Worm (Caenorhabditis elegans) whole organism, late embryonic: ENCODE measurements around the gene T15B7.8.

Experiments
- C08G9.2 ChIP-seq: sonication (generic microtip); optimal IDR thresholded peaks from 2 replicates; lab custom pipeline; 2016; ENCODE audit warnings: mild to moderate bottlenecking, missing genetic modification characterization, moderate library complexity, missing compliant biosample characterization
- F13H6.1 ChIP-seq: sonication (generic microtip); optimal IDR thresholded peaks from 2 replicates; lab custom pipeline; 2016; ENCODE audit warnings: missing genetic modification characterization, missing compliant biosample characterization
- K09A11.1 ChIP-seq: sonication (generic microtip); optimal IDR thresholded peaks from 2 replicates; lab custom pipeline; 2017; ENCODE audit warnings: antibody characterized with exemption, mild to moderate bottlenecking, missing genetic modification characterization, missing compliant biosample characterization; ENCODE audit not compliant: insufficient read depth
- T23F11.4 ChIP-seq: fragments of 200-800 bp; sonication (Bioruptor generic); optimal IDR thresholded peaks from 2 replicates; lab custom pipeline; 2018; ENCODE audit warnings: mild to moderate bottlenecking, missing genetic modification characterization, missing compliant biosample characterization
- Y22D7AL.16 ChIP-seq: sonication (generic microtip); optimal IDR thresholded peaks from 2 replicates; lab custom pipeline; 2016; ENCODE audit warnings: missing genetic modification characterization, missing compliant biosample characterization
- ceh-18 ChIP-seq: sonication (generic microtip); optimal IDR thresholded peaks from 2 replicates; lab custom pipeline; 2016; ENCODE audit warnings: missing genetic modification characterization, missing compliant biosample characterization
- ceh-22 ChIP-seq: sonication (generic microtip); optimal IDR thresholded peaks from 2 replicates; lab custom pipeline; 2017; ENCODE audit warnings: missing biosample characterization, missing genetic modification characterization
- ceh-24 ChIP-seq: sonication (generic microtip); optimal IDR thresholded peaks from 2 replicates; lab custom pipeline; 2016; ENCODE audit warnings: mild to moderate bottlenecking, missing genetic modification characterization, missing compliant biosample characterization
- ceh-34 ChIP-seq: sonication (generic microtip); optimal IDR thresholded peaks from 2 replicates; lab custom pipeline; 2016; ENCODE audit warnings: mild to moderate bottlenecking, missing genetic modification characterization, missing compliant biosample characterization
- ceh-45 ChIP-seq: fragments of 200-800 bp; sonication (Bioruptor generic); IDR thresholded peaks from 2 replicates; pipeline ENCODE4 v1.3.6; 2022; ENCODE audit warnings: missing genetic modification reagents, missing genetic modification characterization, missing compliant biosample characterization
- ceh-9 ChIP-seq: sonication (generic microtip); optimal IDR thresholded peaks from 2 replicates; lab custom pipeline; 2016; ENCODE audit warnings: mild to moderate bottlenecking, missing genetic modification characterization, inconsistent platforms, missing compliant biosample characterization
- che-1 ChIP-seq: sonication (generic microtip); optimal IDR thresholded peaks from 2 replicates; lab custom pipeline; 2016; ENCODE audit warnings: mild to moderate bottlenecking, missing genetic modification characterization, missing compliant biosample characterization
- dve-1 ChIP-seq: sonication (generic microtip); optimal IDR thresholded peaks from 2 replicates; lab custom pipeline; 2017; ENCODE audit warnings: antibody characterized with exemption, mild to moderate bottlenecking, missing genetic modification characterization, missing compliant biosample characterization
- elt-2 ChIP-seq: sonication (generic microtip); optimal IDR thresholded peaks from 2 replicates; lab custom pipeline; 2016; ENCODE audit warnings: missing genetic modification reagents, missing genetic modification characterization, missing compliant biosample characterization
- elt-4 ChIP-seq: sonication (generic microtip); optimal IDR thresholded peaks from 2 replicates; lab custom pipeline; 2016; ENCODE audit warnings: missing genetic modification characterization, missing compliant biosample characterization
- fax-1 ChIP-seq: sonication (generic microtip); optimal IDR thresholded peaks from 2 replicates; lab custom pipeline; 2016; ENCODE audit warnings: missing genotype, missing genetic modification characterization, missing compliant biosample characterization
- fkh-6 ChIP-seq: sonication (generic microtip); optimal IDR thresholded peaks from 2 replicates; lab custom pipeline; 2016; ENCODE audit warnings: missing genetic modification characterization, missing compliant biosample characterization
- gmeb-2 ChIP-seq: sonication (generic microtip); optimal IDR thresholded peaks from 2 replicates; lab custom pipeline; 2016; ENCODE audit warnings: missing genetic modification characterization, inconsistent platforms, missing compliant biosample characterization
- hlh-13 ChIP-seq: fragments of 200-800 bp; sonication (Bioruptor generic); optimal IDR thresholded peaks from 2 replicates; lab custom pipeline; 2018; ENCODE audit warnings: mild to moderate bottlenecking, missing genetic modification characterization, missing compliant biosample characterization
- hlh-15 ChIP-seq: sonication (generic microtip); optimal IDR thresholded peaks from 2 replicates; lab custom pipeline; 2016; ENCODE audit warnings: missing genetic modification characterization, missing compliant biosample characterization
- hlh-30 ChIP-seq: sonication (generic microtip); optimal IDR thresholded peaks from 2 replicates; lab custom pipeline; 2017; ENCODE audit warnings: antibody characterized with exemption, missing genetic modification characterization, missing compliant biosample characterization; ENCODE audit not compliant: insufficient read depth
- hlh-6 ChIP-seq: sonication (generic microtip); optimal IDR thresholded peaks from 2 replicates; lab custom pipeline; 2016; ENCODE audit warnings: missing genotype, missing genetic modification characterization, missing compliant biosample characterization
- lim-6 ChIP-seq: sonication (generic microtip); optimal IDR thresholded peaks from 2 replicates; lab custom pipeline; 2016; ENCODE audit warnings: missing genetic modification characterization, missing compliant biosample characterization
- lin-11 ChIP-seq: fragments of 200-800 bp; sonication (Bioruptor generic); optimal IDR thresholded peaks from 2 replicates; lab custom pipeline; 2018; ENCODE audit warnings: mild to moderate bottlenecking, missing genetic modification characterization, missing compliant biosample characterization
- madf-2 ChIP-seq: sonication (generic microtip); optimal IDR thresholded peaks from 2 replicates; lab custom pipeline; 2017; ENCODE audit warnings: missing genetic modification characterization, missing compliant biosample characterization
- nfya-1 ChIP-seq: sonication (generic microtip); optimal IDR thresholded peaks from 2 replicates; lab custom pipeline; 2017; ENCODE audit warnings: missing genetic modification characterization, mild to moderate bottlenecking, missing compliant biosample characterization, antibody characterized with exemption, moderate library complexity
- npax-4 ChIP-seq: sonication (generic microtip); optimal IDR thresholded peaks from 2 replicates; lab custom pipeline; 2016; ENCODE audit warnings: missing genetic modification characterization, missing compliant biosample characterization
- odd-2 ChIP-seq: sonication (generic microtip); optimal IDR thresholded peaks from 2 replicates; lab custom pipeline; 2017; ENCODE audit warnings: antibody characterized with exemption, mild to moderate bottlenecking, missing genetic modification characterization, missing compliant biosample characterization
- pat-9 ChIP-seq: fragments of 200-800 bp; sonication (Bioruptor generic); optimal IDR thresholded peaks from 2 replicates; lab custom pipeline; 2018; ENCODE audit warnings: mild to moderate bottlenecking, missing genetic modification characterization, moderate library complexity, missing compliant biosample characterization
- pha-4 ChIP-seq: fragments of 150-350 bp; optimal IDR thresholded peaks from 2 replicates; lab custom pipeline; 2018; ENCODE audit warnings: missing biosample characterization, missing genetic modification reagents, missing genetic modification characterization
- pqm-1 ChIP-seq: sonication (generic microtip); optimal IDR thresholded peaks from 2 replicates; lab custom pipeline; 2016; ENCODE audit warnings: missing genetic modification characterization, missing compliant biosample characterization
- pros-1 ChIP-seq: fragments of 150-350 bp; optimal IDR thresholded peaks from 2 replicates; lab custom pipeline; 2014; ENCODE audit warnings: missing biosample characterization, missing genetic modification reagents, missing genetic modification characterization
- rnt-1 ChIP-seq: sonication (generic microtip); optimal IDR thresholded peaks from 2 replicates; lab custom pipeline; 2016; ENCODE audit warnings: missing genetic modification characterization, missing compliant biosample characterization
- sdc-2 ChIP-seq: sonication (generic microtip); optimal IDR thresholded peaks from 2 replicates; lab custom pipeline; 2016; ENCODE audit warnings: missing genotype, missing genetic modification characterization, missing compliant biosample characterization
- syd-9 ChIP-seq: sonication (generic microtip); optimal IDR thresholded peaks from 2 replicates; lab custom pipeline; 2016; ENCODE audit warnings: mild to moderate bottlenecking, missing genetic modification characterization, moderate library complexity, missing compliant biosample characterization
- ttx-3 ChIP-seq: sonication (generic microtip); optimal IDR thresholded peaks from 2 replicates; lab custom pipeline; 2016; ENCODE audit warnings: missing genetic modification reagents, missing genetic modification characterization, missing compliant biosample characterization
- unc-42 ChIP-seq: sonication (generic microtip); optimal IDR thresholded peaks from 2 replicates; lab custom pipeline; 2016; ENCODE audit warnings: missing genotype, missing genetic modification characterization, missing compliant biosample characterization
- unc-86 ChIP-seq: sonication (generic microtip); optimal IDR thresholded peaks from 2 replicates; lab custom pipeline; 2016; ENCODE audit warnings: missing genetic modification characterization, missing compliant biosample characterization
- zip-5 ChIP-seq: sonication (generic microtip); optimal IDR thresholded peaks from 2 replicates; lab custom pipeline; 2016; ENCODE audit warnings: missing genetic modification characterization, missing compliant biosample characterization

The T15B7.8 gene

DNA sequence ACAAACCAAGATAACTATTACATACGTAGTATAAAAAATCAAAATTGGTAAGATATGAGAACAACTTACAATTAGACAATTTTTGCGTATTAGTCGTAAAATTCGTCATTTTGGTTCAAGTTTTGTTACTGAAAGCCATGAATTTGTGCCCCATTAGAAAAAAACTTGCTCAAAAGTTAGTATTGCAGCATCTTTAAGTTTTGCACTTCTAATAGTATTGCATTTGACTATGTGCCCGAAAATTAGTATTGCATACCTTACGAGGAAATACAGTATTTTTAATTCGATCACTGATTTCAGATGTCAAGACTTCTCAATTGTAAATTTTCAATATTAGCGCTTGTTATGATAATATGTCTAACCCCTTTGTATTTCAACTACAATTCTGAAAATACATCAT, at the start of gene T15B7.8:
Gene T15B7.8, plus strand, starts transcription at position 301 of the 400 bp plus-strand sequence.
- TF ChIP-seq T23F11.4: no peak
- no peak for TF ChIP-seq sdc-2 (tag; lab: Kevin White, UChicago)
- no peak for TF ChIP-seq ceh-18 (tag; lab: Kevin White, UChicago)
- TF ChIP-seq unc-42: no peak
- TF ChIP-seq rnt-1: no peak
- no peak for TF ChIP-seq elt-4 (tag; lab: Kevin White, UChicago)
- no peak for TF ChIP-seq hlh-13 (GFP tag; lab: Kevin White, UChicago)
- TF ChIP-seq dve-1 (tag; lab: Kevin White, UChicago): no peak
- TF ChIP-seq pha-4: no peak
- no peak for TF ChIP-seq gmeb-2 (tag; lab: Kevin White, UChicago)
- TF ChIP-seq syd-9: no peak
- TF ChIP-seq fkh-6 (tag; lab: Kevin White, UChicago): no peak
- TF ChIP-seq pqm-1: no peak
- no peak for TF ChIP-seq fax-1 (tag; lab: Kevin White, UChicago)
- TF ChIP-seq ceh-45: no peak
- TF ChIP-seq npax-4 (tag; lab: Kevin White, UChicago): no peak
- no peak for TF ChIP-seq ceh-34 (tag; lab: Kevin White, UChicago)
- TF ChIP-seq F13H6.1 (tag; lab: Kevin White, UChicago): no peak
- TF ChIP-seq hlh-30: no peak
- TF ChIP-seq C08G9.2: no peak

ce11 chrV:6773735-6774134, 47.9 kb upstream of the T15B7.8 start, which contains the start of gene ZC404.16:
Gene ZC404.16, minus strand, starts transcription at chrV:6773835.
- TF ChIP-seq npax-4 (tag; lab: Kevin White, UChicago) (no peak), fax-1 (tag; lab: Kevin White, UChicago) (no peak), ceh-9 (no peak), pha-4 (no peak), Y22D7AL.16 (tag; lab: Kevin White, UChicago) (no peak), nfya-1 (no peak), ceh-24 (tag; lab: Kevin White, UChicago) (no peak), K09A11.1 (tag; lab: Kevin White, UChicago) (no peak), zip-5 (tag; lab: Kevin White, UChicago) (no peak), fkh-6 (tag; lab: Kevin White, UChicago) (no peak), pros-1 (tag; lab: Kevin White, UChicago) (no peak), lin-11 (tag; lab: Kevin White, UChicago) (no peak), ceh-22 (no peak), pqm-1 (no peak), ttx-3 (tag; lab: Kevin White, UChicago) (no peak)

- TF ChIP-seq unc-86 (tag; lab: Kevin White, UChicago) (no peak), hlh-15 (tag; lab: Kevin White, UChicago) (no peak), lim-6 (no peak), hlh-30 (no peak), gmeb-2 (tag; lab: Kevin White, UChicago) (no peak), Y22D7AL.16 (tag; lab: Kevin White, UChicago) (no peak), che-1 (tag; lab: Kevin White, UChicago) (no peak), C08G9.2 (no peak), elt-2 (tag; lab: Kevin White, UChicago) (no peak), ttx-3 (tag; lab: Kevin White, UChicago) (no peak), ceh-9 (no peak), odd-2 (tag; lab: Kevin White, UChicago) (no peak), K09A11.1 (tag; lab: Kevin White, UChicago) (no peak), pqm-1 (no peak), hlh-6 (tag; lab: Kevin White, UChicago) (no peak), pat-9 (no peak), madf-2 (tag; lab: Kevin White, UChicago) (no peak)
These were observed 45.9 kb upstream of the T15B7.8 start, which contains the start of gene srh-28 for ce11 chrV:6775708-6776107. Gene srh-28, minus strand, starts transcription at chrV:6775808.
